Worm (Caenorhabditis elegans) whole organism, L4/young adult: Measurements from ENCODE around the gene chil-27.

ENCODE experiments used
- W03F9.2 ChIP-seq: fragments of 150-350 bp; optimal IDR thresholded peaks from 2 replicates; lab custom pipeline; 2014; ENCODE audit warnings: missing biosample characterization, missing genetic modification characterization
- him-1 ChIP-seq: sonication (generic microtip); optimal IDR thresholded peaks from 2 replicates; lab custom pipeline; 2016; ENCODE audit warnings: missing genotype, missing genetic modification reagents, missing genetic modification characterization, missing compliant biosample characterization

- TF ChIP-seq W03F9.2 (tag; lab: Kevin White, UChicago): no peak
- no peak for TF ChIP-seq him-1 (tag; lab: Kevin White, UChicago)
Observed at ce11 chrII:9516836-9517235, 39.2 kb downstream of the chil-27 start, which contains the start of gene gcy-1.
